Fruit fly (Drosophila melanogaster): Measurements from ENCODE around the gene CG13937.

- TF ChIP-seq ash1 (GFP tag; optimal IDR thresholded peaks at IDR 0.05) (no peak), CG17359 (tag; optimal IDR thresholded peaks at IDR 0.05) (no peak), dan (GFP tag; IDR thresholded peaks at IDR 0.05) (no peak), pan (optimal IDR thresholded peaks at IDR 0.05) (no peak), pan (GFP tag; optimal IDR thresholded peaks at IDR 0.05 in 1 of 2, IDR thresholded peaks at IDR 0.05 in 1 of 2) (no peak), tna (GFP tag; IDR thresholded peaks at IDR 0.05; ENCODE audit: partially characterized antibody) (no peak), dysf (GFP tag; IDR thresholded peaks at IDR 0.05) (no peak), CG1602 (GFP tag; optimal IDR thresholded peaks at IDR 0.05) (no peak), CG16815 (GFP tag; optimal IDR thresholded peaks at IDR 0.05) (no peak), fd64A (GFP tag; optimal IDR thresholded peaks at IDR 0.05) (no peak), sd (tag; optimal IDR thresholded peaks at IDR 0.05) (no peak), CG11504 (tag; optimal IDR thresholded peaks at IDR 0.05) (no peak), CG34224 (GFP tag; IDR thresholded peaks at IDR 0.05; ENCODE audit: partially characterized antibody) (no peak), Asciz (GFP tag; optimal IDR thresholded peaks at IDR 0.05) (no peak), Mrtf (GFP tag; IDR thresholded peaks at IDR 0.05) (no peak)
These were observed 14.9 kb upstream of the CG13937 start for dm6 chr3L:1897709-1898108.

Measured in whole organism, embryonic.